Fruit fly (Drosophila melanogaster): ENCODE measurements around the gene msd5.

The msd5 gene

dm6 chr3L:1330420-1330819, 2.5 kb downstream of the msd5 start:
- TF ChIP-seq Pif1B (GFP tag; optimal IDR thresholded peaks at IDR 0.05) (no peak), Ets98B (GFP tag; IDR thresholded peaks at IDR 0.05) (peak; percentile 47; the same call in 1 of the 2 replicates), EcR (GFP tag; optimal IDR thresholded peaks at IDR 0.05) (no peak)

DNA sequence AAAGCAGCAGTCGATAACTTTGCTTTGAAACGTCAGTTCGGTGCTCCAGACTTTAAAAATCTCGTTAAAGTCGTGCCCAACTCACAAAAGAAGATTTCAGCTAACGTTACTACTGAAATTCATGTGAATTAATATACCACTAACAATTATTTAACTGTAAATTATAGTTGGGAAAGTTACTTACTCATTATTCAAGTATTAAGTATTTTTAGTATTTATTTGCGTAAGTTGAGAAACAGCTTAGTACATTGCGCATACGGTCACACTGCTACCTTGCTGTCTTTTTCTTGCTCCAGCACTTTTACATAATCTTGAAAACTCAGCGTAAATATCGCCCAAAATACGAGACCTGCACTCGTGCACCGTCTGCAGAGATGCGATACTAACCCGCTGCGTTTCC, 3.2 kb downstream of the msd5 start, which contains the start of gene ND-ACP:
Gene ND-ACP, plus strand, starts transcription at position 226 of the 400 bp plus-strand sequence.
- no peak for TF ChIP-seq CG34367 (tag; optimal IDR thresholded peaks at IDR 0.05)
- TF ChIP-seq D1 (tag; optimal IDR thresholded peaks at IDR 0.05): no peak
- no peak for TF ChIP-seq CG13204 (GFP tag; optimal IDR thresholded peaks at IDR 0.05)
- no peak for TF ChIP-seq CG14655 (GFP tag; optimal IDR thresholded peaks at IDR 0.05)
- no peak for TF ChIP-seq Pif1A (GFP tag; optimal IDR thresholded peaks at IDR 0.05)
- TF ChIP-seq CG9948 (tag; optimal IDR thresholded peaks at IDR 0.05): no peak
- TF ChIP-seq CG8159 (tag; optimal IDR thresholded peaks at IDR 0.05): no peak

- TF ChIP-seq Snoo (tag; optimal IDR thresholded peaks at IDR 0.05) (no peak), gl (tag; optimal IDR thresholded peaks at IDR 0.05) (no peak), CG9948 (tag; optimal IDR thresholded peaks at IDR 0.05) (no peak), rn (GFP tag; IDR thresholded peaks at IDR 0.05) (no peak), CG15710 (tag; optimal IDR thresholded peaks at IDR 0.05) (no peak), CG8159 (tag; optimal IDR thresholded peaks at IDR 0.05) (no peak), EcR (GFP tag; optimal IDR thresholded peaks at IDR 0.05) (no peak), CG4496 (GFP tag; IDR thresholded peaks at IDR 0.05) (no peak), CG10348 (GFP tag; IDR thresholded peaks at IDR 0.05) (no peak), Pif1B (GFP tag; optimal IDR thresholded peaks at IDR 0.05) (no peak), CG32121 (GFP tag; IDR thresholded peaks at IDR 0.05) (no peak), CG8301 (tag; optimal IDR thresholded peaks at IDR 0.05) (no peak), Ets98B (GFP tag; IDR thresholded peaks at IDR 0.05) (no peak), fd96Ca (GFP tag; IDR thresholded peaks at IDR 0.05) (no peak), CG13204 (GFP tag; optimal IDR thresholded peaks at IDR 0.05) (no peak), CG34367 (tag; optimal IDR thresholded peaks at IDR 0.05) (no peak), CG12605 (GFP tag; IDR thresholded peaks at IDR 0.05) (no peak), Pif1A (GFP tag; optimal IDR thresholded peaks at IDR 0.05) (no peak), D1 (tag; optimal IDR thresholded peaks at IDR 0.05) (no peak), CG14655 (GFP tag; optimal IDR thresholded peaks at IDR 0.05) (no peak)
Measured at dm6 chr3L:1325626-1325937, 7.4 kb downstream of the msd5 start.

DNA sequence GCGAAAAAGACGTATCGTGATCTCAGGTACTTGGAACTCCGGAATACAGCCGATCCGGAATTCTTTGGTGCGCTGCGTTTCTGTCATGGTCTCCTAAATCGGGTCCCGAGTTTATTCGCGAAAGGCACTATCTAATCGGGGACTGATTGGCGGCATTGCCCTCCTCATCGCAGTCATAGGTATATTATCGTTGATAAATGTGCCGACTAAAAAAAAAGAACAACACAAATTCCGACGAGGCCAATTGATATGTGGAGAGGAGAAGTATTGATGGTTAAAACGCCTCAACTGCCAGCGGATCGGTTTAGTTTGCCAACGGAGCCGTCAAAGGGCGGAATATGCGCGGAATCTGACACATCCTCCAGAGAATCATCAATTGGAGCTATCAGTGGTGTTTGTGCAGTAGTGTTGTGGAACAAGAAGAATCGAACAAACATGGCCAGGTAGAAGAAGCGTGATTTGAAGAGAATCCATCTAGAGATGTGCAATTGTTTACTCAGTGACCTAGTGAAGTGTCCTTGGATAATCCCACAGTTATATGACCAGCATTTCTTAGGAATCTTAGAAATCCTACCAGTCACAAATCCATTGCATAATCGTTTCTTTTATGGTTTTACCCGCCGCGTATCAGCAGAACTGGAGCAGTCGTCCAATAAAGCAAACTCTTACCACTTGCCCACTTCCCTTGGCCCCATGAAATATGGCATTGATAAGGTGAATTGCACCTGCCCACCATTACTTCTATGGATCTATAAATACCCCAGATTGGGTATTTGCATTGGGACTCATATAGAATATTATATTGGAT, 7.9 kb downstream of the msd5 start:
- no peak for TF ChIP-seq CG8159 (tag; optimal IDR thresholded peaks at IDR 0.05)
- no peak for TF ChIP-seq CG34367 (tag; optimal IDR thresholded peaks at IDR 0.05)

dm6 chr3L:1323136-1323535, 9.8 kb downstream of the msd5 start:
- TF ChIP-seq EcR (GFP tag; optimal IDR thresholded peaks at IDR 0.05) (no peak), CG10348 (GFP tag; IDR thresholded peaks at IDR 0.05) (no peak), CG15710 (tag; optimal IDR thresholded peaks at IDR 0.05) (peak; percentile 9), fd96Ca (GFP tag; IDR thresholded peaks at IDR 0.05) (0 out of 3 replicates have a peak, but pooled peaks have one; percentile 7), Ets98B (GFP tag; IDR thresholded peaks at IDR 0.05) (no peak), CG12605 (GFP tag; IDR thresholded peaks at IDR 0.05) (no peak), Pif1B (GFP tag; optimal IDR thresholded peaks at IDR 0.05) (no peak), CG17806 (tag; optimal IDR thresholded peaks at IDR 0.05) (peak; percentile 23), CG9948 (tag; optimal IDR thresholded peaks at IDR 0.05) (peak; percentile 14), CG4496 (GFP tag; IDR thresholded peaks at IDR 0.05) (0 out of 3 replicates have a peak, but pooled peaks have one; percentile 18)

DNA sequence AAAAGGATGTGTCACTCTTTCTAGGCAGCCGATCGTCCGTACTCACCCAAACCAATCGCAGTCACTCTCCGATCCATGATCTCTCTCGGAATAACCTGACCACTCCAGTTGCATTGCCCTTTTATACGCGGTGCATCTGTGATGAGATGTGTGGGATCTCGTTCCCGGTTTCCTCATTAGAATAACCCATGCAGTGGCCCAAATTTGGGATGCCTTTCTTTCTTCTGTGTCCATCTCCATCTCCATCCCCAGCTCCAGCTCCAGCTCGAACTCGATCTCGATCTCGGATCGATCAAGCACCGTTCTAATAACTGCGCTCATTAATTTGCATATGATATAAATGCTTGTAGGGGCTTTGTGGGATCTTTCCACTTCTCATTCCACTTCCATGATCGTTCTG, 10.2 kb downstream of the msd5 start, which contains the start of gene CG9184:
Gene CG9184, minus strand, starts transcription at position 101 of the 400 bp plus-strand sequence.
- TF ChIP-seq CG15710 (tag; optimal IDR thresholded peaks at IDR 0.05): no peak
- no peak for TF ChIP-seq CG9948 (tag; optimal IDR thresholded peaks at IDR 0.05)
- TF ChIP-seq Snoo (tag; optimal IDR thresholded peaks at IDR 0.05): no peak
- no peak for TF ChIP-seq D1 (tag; optimal IDR thresholded peaks at IDR 0.05)

DNA sequence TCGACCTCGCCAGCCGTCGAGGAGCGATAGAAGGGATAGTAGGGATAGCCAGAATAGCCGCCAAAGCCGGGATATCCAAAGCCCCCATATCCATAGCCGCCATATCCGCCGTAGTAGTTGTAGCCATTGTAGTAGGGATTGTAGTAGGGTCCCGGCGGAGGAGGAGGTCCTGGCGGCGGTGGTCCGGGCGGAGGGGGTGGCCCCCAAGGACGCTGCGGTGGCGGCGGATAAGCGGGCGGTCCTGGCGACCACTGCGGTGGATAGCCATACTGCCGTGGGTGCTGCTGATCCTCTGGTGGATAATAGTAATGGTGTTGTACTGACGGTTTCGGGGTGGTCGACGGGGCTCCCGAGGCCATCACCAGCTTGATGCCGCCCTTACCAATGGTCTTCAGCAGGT, 10.8 kb downstream of the msd5 start:
- TF ChIP-seq Ets98B (GFP tag; IDR thresholded peaks at IDR 0.05) (no peak), CG17806 (tag; optimal IDR thresholded peaks at IDR 0.05) (no peak)
